Worm (Caenorhabditis elegans) whole organism, L4/young adult: ENCODE data around the gene W07B8.4.

Experiments
- W03F9.2 ChIP-seq: fragments of 150-350 bp; optimal IDR thresholded peaks from 2 replicates; lab custom pipeline; 2014; ENCODE audit warnings: missing biosample characterization, missing genetic modification characterization
- dao-5 ChIP-seq: sonication (generic microtip); optimal IDR thresholded peaks from 2 replicates; lab custom pipeline; 2016; ENCODE audit warnings: missing genotype, missing genetic modification characterization, moderate library complexity, missing compliant biosample characterization
- him-1 ChIP-seq: sonication (generic microtip); optimal IDR thresholded peaks from 2 replicates; lab custom pipeline; 2016; ENCODE audit warnings: missing genotype, missing genetic modification reagents, missing genetic modification characterization, missing compliant biosample characterization

DNA sequence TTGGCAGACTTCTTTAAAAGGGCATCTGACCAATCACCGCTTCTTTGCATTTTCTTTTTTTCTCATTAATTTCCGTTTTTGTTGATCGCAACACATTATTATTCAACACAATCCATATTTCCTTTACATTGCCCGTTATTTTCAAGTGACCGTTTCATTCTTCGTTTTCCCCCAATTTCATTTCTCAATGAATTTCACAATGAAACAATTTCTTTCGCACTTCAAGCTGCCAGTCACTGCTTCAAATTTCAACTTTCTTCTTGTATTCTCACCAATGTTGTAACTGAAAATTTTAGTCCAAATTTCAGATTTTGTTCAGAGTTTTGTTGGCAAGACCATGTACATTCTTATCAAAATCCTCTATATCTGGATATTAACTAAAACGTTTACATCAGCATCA is 9.7 kb upstream of the W07B8.4 start, which contains the start of gene cutl-22:
- TF ChIP-seq W03F9.2 (tag; lab: Kevin White, UChicago): no peak
- TF ChIP-seq him-1 (tag; lab: Kevin White, UChicago): no peak
- no peak for TF ChIP-seq dao-5 (tag; lab: Kevin White, UChicago)
